Fruit fly (Drosophila melanogaster) whole organism, embryonic: Measurements from ENCODE around the gene Pss.

Experiments
- Aef1 ChIP-seq: fragments of 200-800 bp; sonication (Bioruptor generic); IDR thresholded peaks from 3 replicates; pipeline ENCODE4 v1.3.6; 2022; ENCODE audit warnings: missing biosample characterization, missing genetic modification characterization
- Atf3 ChIP-seq: fragments of 200-800 bp; sonication (Bioruptor generic); optimal IDR thresholded peaks from 3 replicates; lab custom pipeline; 2016; ENCODE audit warnings: missing biosample characterization, missing genetic modification characterization
- CG10209 ChIP-seq: fragments of 200-800 bp; sonication (Bioruptor generic); optimal IDR thresholded peaks from 3 replicates; lab custom pipeline; 2017; ENCODE audit warnings: missing biosample characterization, mild to moderate bottlenecking, missing genetic modification characterization, missing genetic modification reagents
- CG10267 ChIP-seq: fragments of 200-800 bp; sonication (Bioruptor generic); optimal IDR thresholded peaks from 2 replicates; lab custom pipeline; 2018; ENCODE audit warnings: missing biosample characterization, mild to moderate bottlenecking, missing genetic modification characterization, moderate library complexity
- CG10366 ChIP-seq: fragments of 200-800 bp; sonication (Bioruptor generic); IDR thresholded peaks from 2 replicates; pipeline ENCODE4 v1.3.6; 2022; ENCODE audit warnings: missing biosample characterization, missing genetic modification characterization
- CG11723 ChIP-seq: fragments of 200-800 bp; sonication (Bioruptor generic); optimal IDR thresholded peaks from 2 replicates; lab custom pipeline; 2017; ENCODE audit warnings: missing biosample characterization, mild to moderate bottlenecking, missing genetic modification characterization
- CG12236 ChIP-seq: fragments of 200-800 bp; sonication (Bioruptor generic); optimal IDR thresholded peaks from 2 replicates; lab custom pipeline; 2016; ENCODE audit warnings: missing biosample characterization, missing genetic modification characterization
- CG12769 ChIP-seq: fragments of 200-800 bp; sonication (Bioruptor generic); optimal IDR thresholded peaks from 2 replicates; lab custom pipeline; 2019; ENCODE audit warnings: missing biosample characterization, mild to moderate bottlenecking, missing genetic modification characterization, moderate library complexity
- CG12942 ChIP-seq: fragments of 200-800 bp; sonication (Bioruptor generic); optimal IDR thresholded peaks from 3 replicates; lab custom pipeline; 2016; ENCODE audit warnings: missing biosample characterization, missing genetic modification characterization
- CG14050 ChIP-seq: fragments of 200-800 bp; sonication (Bioruptor generic); IDR thresholded peaks from 3 replicates; pipeline ENCODE4 v1.3.6; 2022; ENCODE audit warnings: missing biosample characterization, missing genetic modification characterization
- CG15073 ChIP-seq: fragments of 200-800 bp; sonication (Bioruptor generic); optimal IDR thresholded peaks from 2 replicates; lab custom pipeline; 2016; ENCODE audit warnings: missing biosample characterization, missing genetic modification characterization
- CG1602 ChIP-seq: fragments of 200-800 bp; sonication (Bioruptor generic); optimal IDR thresholded peaks from 3 replicates; lab custom pipeline; 2016; ENCODE audit warnings: missing biosample characterization, missing genetic modification characterization
- CG16813 ChIP-seq: fragments of 200-800 bp; sonication (Bioruptor generic); IDR thresholded peaks from 3 replicates; pipeline ENCODE4 v1.3.6; 2022; ENCODE audit warnings: missing biosample characterization, missing genetic modification characterization; ENCODE audit not compliant: partially characterized antibody
- CG17359 ChIP-seq: fragments of 200-800 bp; sonication (Bioruptor generic); optimal IDR thresholded peaks from 3 replicates; lab custom pipeline; 2018; ENCODE audit warnings: missing biosample characterization, mild to moderate bottlenecking, missing genetic modification characterization, moderate library complexity
- CG17385 ChIP-seq: fragments of 200-800 bp; sonication (Bioruptor generic); optimal IDR thresholded peaks from 3 replicates; lab custom pipeline; 2018; ENCODE audit warnings: missing biosample characterization, mild to moderate bottlenecking, missing genetic modification characterization
- CG17568 ChIP-seq: fragments of 200-800 bp; sonication (Bioruptor generic); optimal IDR thresholded peaks from 2 replicates; lab custom pipeline; 2018; ENCODE audit warnings: missing biosample characterization, mild to moderate bottlenecking, missing genetic modification characterization, moderate library complexity
- CG18262 ChIP-seq: fragments of 200-800 bp; optimal IDR thresholded peaks from 3 replicates; lab custom pipeline; 2019; ENCODE audit warnings: missing biosample characterization, mild to moderate bottlenecking, missing genetic modification characterization, moderate library complexity
- CG18619 ChIP-seq: fragments of 200-800 bp; sonication (Bioruptor generic); optimal IDR thresholded peaks from 3 replicates; lab custom pipeline; 2017; ENCODE audit warnings: missing biosample characterization, mild to moderate bottlenecking, missing genetic modification characterization
- CG2129 ChIP-seq: fragments of 200-800 bp; sonication (Bioruptor generic); IDR thresholded peaks from 2 replicates; pipeline ENCODE4 v1.3.6; 2022; ENCODE audit warnings: missing biosample characterization, missing genetic modification characterization; ENCODE audit not compliant: partially characterized antibody
- CG31224 ChIP-seq: fragments of 200-800 bp; sonication (Bioruptor generic); IDR thresholded peaks from 2 replicates; pipeline ENCODE4 v1.3.6; 2022; ENCODE audit warnings: missing biosample characterization, missing genetic modification characterization
- CG31388 ChIP-seq: fragments of 200-800 bp; sonication (Bioruptor generic); optimal IDR thresholded peaks from 2 replicates; lab custom pipeline; 2016; ENCODE audit warnings: missing biosample characterization, missing genetic modification characterization
- CG3726 ChIP-seq: fragments of 200-800 bp; sonication (Bioruptor generic); IDR thresholded peaks from 3 replicates; pipeline ENCODE4, ENCODE4 v1.3.6; 2022; ENCODE audit warnings: missing biosample characterization, missing genetic modification characterization
- CG42726 ChIP-seq: fragments of 200-800 bp; sonication (Bioruptor generic); IDR thresholded peaks from 2 replicates; pipeline ENCODE4 v1.3.6; 2022; ENCODE audit warnings: missing biosample characterization, missing genetic modification characterization; ENCODE audit not compliant: partially characterized antibody
- CG43689 ChIP-seq: fragments of 200-800 bp; sonication (Bioruptor generic); IDR thresholded peaks from 2 replicates; pipeline ENCODE4 v1.3.6; 2022; ENCODE audit warnings: missing biosample characterization, missing genetic modification characterization
- CG4617 ChIP-seq: fragments of 200-800 bp; sonication (Bioruptor generic); optimal IDR thresholded peaks from 3 replicates; lab custom pipeline; 2016; ENCODE audit warnings: missing biosample characterization, missing genetic modification characterization, borderline replicate concordance
- CG6683 ChIP-seq: fragments of 200-800 bp; sonication (Bioruptor generic); optimal IDR thresholded peaks from 2 replicates; lab custom pipeline; 2017; ENCODE audit warnings: missing biosample characterization, mild to moderate bottlenecking, missing genetic modification characterization, missing genetic modification reagents
- Dip3 ChIP-seq: fragments of 200-800 bp; sonication (Bioruptor generic); optimal IDR thresholded peaks from 3 replicates; lab custom pipeline; 2016; ENCODE audit warnings: missing biosample characterization, missing genetic modification characterization
- GATAe ChIP-seq: fragments of 200-800 bp; sonication (Bioruptor generic); conservative IDR thresholded peaks from 2 replicates; pipeline ENCODE4 v1.3.6; 2022; ENCODE audit warnings: missing biosample characterization, missing genetic modification characterization
- Hr78 ChIP-seq, 2 experiments: fragments of 200-800 bp in 1 of 2; fragments of >200 bp in 1 of 2; sonication (Bioruptor generic) in 1 of 2; optimal IDR thresholded peaks; 2 replicates each; lab custom pipeline; 2017 to 2019; ENCODE audit warnings: missing biosample characterization in 2 of 2, missing genetic modification characterization in 2 of 2, mild to moderate bottlenecking in 1 of 2, moderate library complexity in 1 of 2
- Nf-YB ChIP-seq: fragments of 200-800 bp; sonication (Bioruptor generic); optimal IDR thresholded peaks from 3 replicates; lab custom pipeline; 2019; ENCODE audit warnings: missing biosample characterization, mild to moderate bottlenecking, missing genetic modification characterization, moderate library complexity
- Sox100B ChIP-seq: fragments of 200-800 bp; sonication (Bioruptor generic); optimal IDR thresholded peaks from 3 replicates; lab custom pipeline; 2018; ENCODE audit warnings: missing biosample characterization, mild to moderate bottlenecking, missing genetic modification characterization
- Stat92E ChIP-seq, 3 experiments: fragments of >200 bp in 2 of 3; fragments of 200-800 bp in 1 of 3; sonication (Bioruptor generic) in 1 of 3; optimal IDR thresholded peaks; 2 replicates each; lab custom pipeline; 2017 to 2019; ENCODE audit warnings: missing biosample characterization in 3 of 3, missing genetic modification characterization in 3 of 3, mild to moderate bottlenecking in 1 of 3, moderate library complexity in 1 of 3
- YL-1 ChIP-seq: fragments of 200-800 bp; sonication (Bioruptor generic); optimal IDR thresholded peaks from 3 replicates; lab custom pipeline; 2017; ENCODE audit warnings: missing biosample characterization, mild to moderate bottlenecking, missing genetic modification characterization
- az2 ChIP-seq: fragments of 200-800 bp; sonication (Bioruptor generic); optimal IDR thresholded peaks from 3 replicates; lab custom pipeline; 2016; ENCODE audit warnings: missing biosample characterization, missing genetic modification characterization
- caup ChIP-seq: fragments of 200-800 bp; sonication (Bioruptor generic); optimal IDR thresholded peaks from 3 replicates; lab custom pipeline; 2017; ENCODE audit warnings: missing biosample characterization, mild to moderate bottlenecking, missing genetic modification characterization, moderate library complexity; ENCODE audit not compliant: severe bottlenecking
- dati ChIP-seq: fragments of 200-800 bp; sonication (Bioruptor generic); IDR thresholded peaks from 2 replicates; pipeline ENCODE4 v1.3.6; 2022; ENCODE audit warnings: missing biosample characterization, missing genetic modification characterization
- dpn ChIP-seq, 2 experiments: fragments of 200-800 bp; sonication (Bioruptor generic); optimal IDR thresholded peaks; 3 replicates each; lab custom pipeline; 2016; ENCODE audit warnings: missing biosample characterization in 2 of 2, missing genetic modification characterization in 2 of 2
- eve ChIP-seq, 2 experiments: fragments of >200 bp; optimal IDR thresholded peaks; 2 replicates each; lab custom pipeline; 2017; ENCODE audit warnings: missing biosample characterization in 2 of 2, missing genetic modification characterization in 2 of 2
- gce ChIP-seq: fragments of 200-800 bp; sonication (Bioruptor generic); IDR thresholded peaks from 3 replicates; pipeline ENCODE4 v1.3.6; 2022; ENCODE audit warnings: missing biosample characterization, missing genetic modification characterization
- gt ChIP-seq: fragments of 200-800 bp; sonication (Bioruptor generic); IDR thresholded peaks from 2 replicates; pipeline ENCODE4 v1.3.6; 2022; ENCODE audit warnings: missing biosample characterization, missing genetic modification characterization
- h ChIP-seq: fragments of >200 bp; optimal IDR thresholded peaks from 2 replicates; lab custom pipeline; 2017
- insv ChIP-seq, 2 experiments: fragments of 200-800 bp; sonication (Bioruptor generic); optimal IDR thresholded peaks; 3 replicates each; lab custom pipeline; 2016 to 2018; ENCODE audit warnings: missing biosample characterization in 2 of 2, missing genetic modification characterization in 2 of 2
- lov ChIP-seq, 2 experiments: fragments of 200-800 bp in 1 of 2; fragments of >200 bp in 1 of 2; sonication (Bioruptor generic) in 1 of 2; IDR thresholded peaks in 1 of 2; optimal IDR thresholded peaks in 1 of 2; 2 replicates in 1 of 2; 3 replicates in 1 of 2; pipeline versions ENCODE4 v1.3.6 to Lab custom; 2017 to 2022; ENCODE audit warnings: missing biosample characterization in 1 of 2, missing genetic modification characterization in 1 of 2
- phol ChIP-seq: fragments of 200-800 bp; sonication (Bioruptor generic); optimal IDR thresholded peaks from 3 replicates; lab custom pipeline; 2018; ENCODE audit warnings: missing biosample characterization, mild to moderate bottlenecking, missing genetic modification characterization, moderate library complexity
- so ChIP-seq: fragments of 200-800 bp; sonication (Bioruptor generic); IDR thresholded peaks from 3 replicates; pipeline ENCODE4 v1.3.6; 2022; ENCODE audit warnings: missing biosample characterization, missing genetic modification characterization
- tio ChIP-seq: fragments of 200-800 bp; sonication (Bioruptor generic); optimal IDR thresholded peaks from 2 replicates; lab custom pipeline; 2017; ENCODE audit warnings: missing biosample characterization, missing genetic modification characterization, inconsistent platforms
- tup ChIP-seq: fragments of 200-800 bp; sonication (Bioruptor generic); optimal IDR thresholded peaks from 2 replicates; lab custom pipeline; 2016; ENCODE audit warnings: missing biosample characterization, mild to moderate bottlenecking, missing genetic modification characterization, moderate library complexity
- zf30C ChIP-seq: fragments of 200-800 bp; sonication (Bioruptor generic); optimal IDR thresholded peaks from 3 replicates; lab custom pipeline; 2018; ENCODE audit warnings: missing biosample characterization, mild to moderate bottlenecking, missing genetic modification characterization

Pss gene

DNA sequence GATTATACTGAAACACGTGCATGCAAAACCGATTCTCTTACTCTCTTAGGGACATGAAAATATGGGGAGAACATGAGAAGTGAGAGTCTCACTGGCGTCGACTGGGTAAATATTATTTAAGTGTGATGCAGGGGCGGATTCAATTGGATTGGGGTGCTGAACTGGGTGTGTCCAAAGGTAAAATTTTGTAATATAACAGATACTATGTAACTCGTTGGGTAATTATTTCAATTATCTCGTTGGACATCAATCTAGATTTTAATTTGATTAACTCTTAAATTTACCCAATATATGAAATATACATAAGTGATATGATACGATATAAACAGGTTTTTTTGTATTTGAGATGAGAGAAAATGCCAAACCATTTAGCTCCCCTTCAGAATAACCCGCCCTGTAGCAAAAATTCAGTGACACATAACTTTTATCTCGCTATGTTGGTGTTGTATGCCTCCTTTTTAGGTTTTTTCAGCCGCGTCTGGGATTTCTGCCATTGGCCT, 17.8 kb downstream of the Pss start (continued):
- TF ChIP-seq CG15073 (GFP tag; lab: Kevin White, UChicago) (peak; percentile 23), dpn (GFP tag; optimal IDR thresholded peaks at IDR 0.05; lab: Kevin White, UChicago) (peak; percentile 95 to 96), CG17568 (GFP tag; lab: Kevin White, UChicago) (peak; percentile 86), so (peak; percentile 91), CG4617 (peak; percentile 59), CG31388 (GFP tag; lab: Kevin White, UChicago) (peak; percentile 85), lov (optimal IDR thresholded peaks at IDR 0.05; lab: Kevin White, UChicago) (no peak), lov (GFP tag; IDR thresholded peaks at IDR 0.05; lab: Robert Waterston, UW) (peak; percentile 90), CG14050 (GFP tag; lab: Robert Waterston, UW) (peak; percentile 71; the same call in 2 of the 3 replicates), Atf3 (GFP tag; lab: Kevin White, UChicago) (peak; percentile 81), CG12769 (peak; percentile 96), tup (GFP tag; lab: Kevin White, UChicago) (peak; percentile 80), h (lab: Kevin White, UChicago) (no peak), CG12236 (GFP tag; lab: Kevin White, UChicago) (peak; percentile 40), zf30C (GFP tag; lab: Kevin White, UChicago) (no peak), CG16813 (GFP tag; lab: Robert Waterston, UW) (peak; percentile 72), Dip3 (GFP tag; lab: Kevin White, UChicago) (peak; percentile 96), CG10267 (tag; lab: Kevin White, UChicago) (peak; percentile 80), YL-1 (GFP tag; lab: Kevin White, UChicago) (peak; percentile 63), CG43689 (GFP tag; lab: Robert Waterston, UW) (peak; percentile 36; the same call in 1 of the 2 replicates), CG10366 (peak; percentile 87), dati (GFP tag; lab: Robert Waterston, UW) (peak; percentile 34; the same call in 1 of the 2 replicates), CG1602 (GFP tag; lab: Kevin White, UChicago) (peak; percentile 89), caup (GFP tag; lab: Kevin White, UChicago) (peak; percentile 96), Nf-YB (GFP tag; lab: Kevin White, UChicago) (peak; percentile 79), Aef1 (GFP tag; lab: Robert Waterston, UW) (peak; percentile 93), CG18262 (tag; lab: Kevin White, UChicago) (peak; percentile 85), CG18619 (GFP tag; lab: Kevin White, UChicago) (peak; percentile 93), Stat92E (GFP tag; optimal IDR thresholded peaks at IDR 0.05; lab: Kevin White, UChicago) (no peak), Hr78 (GFP tag; optimal IDR thresholded peaks at IDR 0.05; lab: Kevin White, UChicago) (peak in 1 of 2 experiments; percentile 58), CG42726 (GFP tag; lab: Robert Waterston, UW) (no peak; the same call in 1 of the 2 replicates), CG10209 (GFP tag; lab: Kevin White, UChicago) (peak; percentile 94), Sox100B (peak; percentile 88), gt (GFP tag; lab: Robert Waterston, UW) (peak; percentile 73), phol (tag; lab: Kevin White, UChicago) (peak; percentile 87), CG17385 (GFP tag; lab: Kevin White, UChicago) (peak; percentile 83), CG2129 (GFP tag; lab: Robert Waterston, UW) (no peak), tio (peak; percentile 91), CG11723 (peak; percentile 82), gce (GFP tag; lab: Robert Waterston, UW) (peak; percentile 73; the same call in 1 of the 3 replicates), CG12942 (peak; percentile 82), CG6683 (GFP tag; lab: Kevin White, UChicago) (peak; percentile 89), eve (GFP tag; optimal IDR thresholded peaks at IDR 0.05; lab: Kevin White, UChicago) (peak in 1 of 2 experiments; percentile 80), CG31224 (peak; percentile 92), GATAe (GFP tag; lab: Robert Waterston, UW) (peak; percentile 88), CG3726 (GFP tag; lab: Robert Waterston, UW) (no peak), insv (GFP tag; optimal IDR thresholded peaks at IDR 0.05; lab: Kevin White, UChicago) (peak in 1 of 2 experiments; percentile 56), az2 (GFP tag; lab: Kevin White, UChicago) (peak; percentile 91), CG17359 (tag; lab: Kevin White, UChicago) (peak; percentile 89)
